Worm (Caenorhabditis elegans) whole organism, L2 larva: ENCODE results near the gene lurp-2.

Experiments used
- ZK546.5 ChIP-seq: sonication (generic microtip); optimal IDR thresholded peaks from 2 replicates; lab custom pipeline; 2017; ENCODE audit warnings: missing biosample characterization, missing genetic modification characterization
- ama-1 ChIP-seq: fragments of 150-350 bp; optimal IDR thresholded peaks from 2 replicates; lab custom pipeline; 2018; ENCODE audit warnings: inconsistent platforms
- egl-27 ChIP-seq: sonication (generic microtip); optimal IDR thresholded peaks from 3 replicates; lab custom pipeline; 2017; ENCODE audit warnings: missing biosample characterization, missing genetic modification reagents, missing genetic modification characterization
- lin-13 ChIP-seq: fragments of 150-350 bp; optimal IDR thresholded peaks from 2 replicates; lab custom pipeline; 2014; ENCODE audit warnings: missing biosample characterization, missing genetic modification reagents, missing genetic modification characterization
- mdl-1 ChIP-seq, 2 experiments: fragments of 150-350 bp in 1 of 2; sonication (generic microtip) in 1 of 2; optimal IDR thresholded peaks; 2 replicates each; lab custom pipeline; 2017; ENCODE audit warnings: missing biosample characterization in 2 of 2, missing genetic modification characterization in 2 of 2
- nhr-12 ChIP-seq: fragments of 150-350 bp; optimal IDR thresholded peaks from 2 replicates; lab custom pipeline; 2014; ENCODE audit warnings: missing biosample characterization, missing genetic modification characterization
- snpc-4 ChIP-seq: fragments of 150-350 bp; optimal IDR thresholded peaks from 2 replicates; lab custom pipeline; 2014; ENCODE audit warnings: missing biosample characterization, missing genetic modification characterization
- unc-62 ChIP-seq: fragments of 150-350 bp; optimal IDR thresholded peaks from 2 replicates; lab custom pipeline; 2014; ENCODE audit warnings: missing biosample characterization, missing genetic modification reagents, missing genetic modification characterization
- zag-1 ChIP-seq: fragments of 150-350 bp; optimal IDR thresholded peaks from 2 replicates; lab custom pipeline; 2014; ENCODE audit warnings: missing biosample characterization, missing genetic modification characterization

ce11 chrV:13426764-13427163 lies 26.7 kb upstream of the lurp-2 start, which contains the start of gene srd-18:
- TF ChIP-seq unc-62 (GFP tag; lab: Kevin White, UChicago) (no peak), ZK546.5 (tag; lab: Kevin White, UChicago) (no peak), zag-1 (tag; lab: Kevin White, UChicago) (no peak), lin-13 (GFP tag; lab: Kevin White, UChicago) (no peak), ama-1 (lab: Kevin White, UChicago) (no peak), egl-27 (no peak), mdl-1 (tag; optimal IDR thresholded peaks at IDR 0.05; lab: Kevin White, UChicago) (no peak), nhr-12 (tag; lab: Kevin White, UChicago) (no peak), snpc-4 (tag; lab: Kevin White, UChicago) (no peak)
